Worm (Caenorhabditis elegans) whole organism, dauer: ENCODE results near the gene bus-18.

ENCODE experiments used
- unc-62 ChIP-seq: sonication (generic microtip); optimal IDR thresholded peaks from 2 replicates; lab custom pipeline; 2017; ENCODE audit warnings: missing biosample characterization, missing genetic modification reagents, missing genetic modification characterization

Gene bus-18

DNA sequence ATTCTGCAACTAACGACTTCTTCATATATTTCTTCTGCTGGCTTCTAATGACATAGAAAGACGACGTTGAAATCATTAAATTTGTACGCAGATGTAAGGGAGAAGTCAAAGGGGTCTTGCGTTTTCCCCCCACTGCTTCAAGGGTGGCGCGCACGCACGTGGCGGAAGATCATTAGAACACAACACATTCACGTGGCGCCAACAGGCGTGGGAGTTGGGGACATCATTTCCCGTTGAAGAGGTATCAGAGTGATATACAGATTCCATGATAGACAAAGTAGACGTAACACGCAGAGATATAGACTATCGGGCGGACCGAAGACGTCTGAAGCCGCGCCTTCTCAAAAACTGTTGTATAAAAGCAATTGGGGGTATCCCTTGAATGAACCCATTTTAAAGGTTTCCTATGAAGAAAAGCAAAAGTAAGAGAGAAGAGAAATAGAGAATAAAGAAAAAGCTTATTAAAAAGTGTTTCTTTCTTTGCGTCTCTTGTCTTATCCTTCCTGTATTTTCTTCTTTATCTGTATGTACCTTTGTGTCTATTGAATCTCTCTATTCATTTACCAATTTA is 25.8 kb downstream of the bus-18 start:
- TF ChIP-seq unc-62, result no peak

ce11 chrV:11800486-11800885 is 27.0 kb downstream of the bus-18 start:
- TF ChIP-seq unc-62, result no peak

DNA sequence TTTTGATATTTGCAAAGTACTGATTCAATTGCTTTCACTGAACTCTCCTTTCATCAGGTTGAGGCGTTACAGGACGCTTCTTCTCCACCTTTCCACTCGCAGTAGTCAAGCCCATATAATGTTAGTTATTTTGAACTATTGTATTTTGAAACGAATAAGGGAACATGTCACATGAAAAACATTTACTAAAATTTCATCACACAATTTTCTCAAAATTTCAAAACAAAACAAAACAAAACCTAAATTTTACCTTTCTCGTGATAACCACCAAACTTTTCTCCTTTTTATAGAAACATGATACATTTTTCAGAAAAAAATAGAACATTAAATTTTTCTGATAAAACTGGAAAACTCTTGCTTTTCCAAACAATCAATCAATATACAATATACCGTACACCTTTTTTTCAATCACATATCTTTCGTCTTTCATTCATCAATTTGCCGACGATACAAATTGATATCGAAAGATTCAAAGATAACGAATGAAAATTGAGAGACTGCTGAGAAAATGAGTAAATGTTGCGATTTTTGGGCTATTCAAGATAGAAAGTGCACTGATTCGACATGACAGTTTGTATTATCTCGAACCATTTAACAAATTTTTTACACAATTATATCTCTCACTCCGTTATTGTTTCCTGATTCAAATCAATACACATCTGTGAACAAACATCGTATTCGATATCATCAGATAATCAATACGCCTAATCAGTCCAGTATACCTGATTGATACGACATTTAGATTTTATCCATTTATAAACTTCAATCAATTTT is 27.7 kb downstream of the bus-18 start:
- TF ChIP-seq unc-62, result no peak

ce11 chrV:11802508-11802907 is 29.0 kb downstream of the bus-18 start:
- TF ChIP-seq unc-62, result no peak

DNA sequence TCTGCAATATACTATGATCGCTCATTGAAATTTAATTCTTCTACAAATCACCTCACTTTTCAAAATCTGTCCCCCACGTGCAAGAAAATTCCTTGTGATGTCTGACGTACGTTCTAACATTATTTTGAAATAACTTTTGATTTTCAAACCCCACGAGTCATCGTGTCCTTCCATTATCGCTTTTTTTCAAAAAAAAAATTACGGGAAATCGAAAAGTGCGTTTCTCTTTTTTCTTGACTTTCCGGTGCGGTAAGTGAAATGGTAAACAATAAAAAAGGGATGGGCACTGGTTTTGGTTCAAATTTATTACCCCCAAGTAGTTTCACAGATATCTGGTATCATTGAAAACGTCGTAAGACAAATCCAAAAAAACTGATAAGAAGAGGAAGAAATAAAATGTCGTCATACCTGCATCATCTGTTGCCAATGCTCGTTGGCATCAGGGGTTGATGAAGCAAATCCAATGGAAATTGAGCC is 30.0 kb downstream of the bus-18 start:
- TF ChIP-seq unc-62, result no peak

- TF ChIP-seq unc-62, result no peak
These were observed 36.4 kb downstream of the bus-18 start for ce11 chrV:11809935-11810334.

DNA sequence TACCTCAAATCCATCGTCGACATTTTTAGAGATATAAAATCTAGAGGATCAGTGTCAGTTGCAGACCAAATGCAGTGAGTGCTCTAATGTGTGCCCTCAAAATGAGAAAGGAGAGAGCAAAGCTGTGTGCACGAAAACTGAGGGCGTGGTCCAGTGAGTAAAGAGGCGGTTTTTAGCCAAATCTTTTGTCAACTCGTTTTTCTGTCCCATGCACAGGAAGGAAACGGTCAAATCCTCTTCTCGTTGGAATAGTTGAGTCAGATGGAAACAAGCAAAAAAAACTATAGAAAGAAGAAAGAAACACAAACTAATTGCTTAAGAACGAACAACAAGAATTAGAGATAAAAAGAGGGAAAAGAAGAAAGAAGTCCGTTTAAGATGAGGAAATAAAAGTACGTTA is 38.4 kb downstream of the bus-18 start, which contains the start of gene D2023.3:
Gene D2023.3 (minus strand): TSS at position 101 of the 400 bp plus-strand sequence.
- no peak for TF ChIP-seq unc-62

- no peak for TF ChIP-seq unc-62
These were observed 42.0 kb downstream of the bus-18 start for ce11 chrV:11815566-11815965.

DNA sequence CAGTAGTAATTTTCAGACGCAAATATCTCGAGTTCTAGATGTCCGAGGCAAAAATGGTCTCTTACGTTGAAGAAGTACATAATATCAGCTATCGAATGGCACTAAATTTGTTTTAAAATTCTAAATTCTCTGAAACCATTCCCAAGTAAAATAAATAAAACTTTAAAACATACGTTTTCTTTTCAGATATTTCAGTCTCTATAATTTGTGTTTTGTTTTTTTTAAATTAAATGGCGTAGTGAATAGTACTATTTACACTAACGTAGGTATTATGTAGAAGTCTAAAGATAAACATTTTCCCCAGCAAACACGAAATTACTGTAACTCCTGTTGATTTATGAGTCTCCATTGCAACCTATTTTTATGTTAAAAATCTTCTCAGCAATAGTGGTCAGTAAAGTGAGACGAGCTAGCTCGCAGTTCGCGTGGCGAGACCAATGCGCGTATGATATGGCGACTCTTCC is 43.8 kb downstream of the bus-18 start:
- no peak for TF ChIP-seq unc-62

DNA sequence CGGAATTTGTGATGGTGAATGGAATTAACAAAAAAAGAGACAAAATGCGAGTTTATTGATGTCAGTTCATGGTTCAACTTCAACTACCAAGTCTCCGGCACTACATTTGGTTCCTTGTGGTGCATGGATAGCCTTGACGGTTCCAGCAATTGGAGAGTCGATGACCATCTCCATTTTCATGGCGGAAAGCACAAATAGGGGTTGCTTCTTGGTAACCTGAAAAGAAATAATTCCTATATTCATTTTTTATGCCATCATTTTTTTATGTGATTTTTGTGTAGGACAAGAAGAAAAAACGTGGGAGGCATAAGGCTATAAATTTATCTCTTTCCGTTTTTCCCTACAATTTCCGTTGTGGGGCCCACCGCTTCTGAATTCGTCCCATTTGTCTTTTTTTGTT is 44.5 kb downstream of the bus-18 start:
- no peak for TF ChIP-seq unc-62

DNA sequence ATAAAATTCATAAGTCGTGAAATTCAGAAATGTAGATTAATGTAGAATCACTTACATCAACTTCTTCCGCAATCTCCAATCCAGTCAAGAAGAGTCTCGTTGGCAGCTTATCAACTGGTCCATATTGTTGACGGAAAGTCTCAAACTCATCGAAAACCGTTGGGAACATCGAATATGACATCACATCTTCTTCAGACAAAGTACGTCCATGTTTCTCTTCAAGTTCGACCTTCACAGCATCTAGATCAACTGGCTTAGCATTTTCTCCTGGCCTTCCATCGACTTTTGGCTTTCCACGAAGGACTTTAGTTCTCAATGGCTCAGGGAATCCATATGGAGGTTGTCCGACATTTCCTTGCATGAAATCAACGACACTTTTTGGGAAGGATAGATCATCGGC is 45.3 kb downstream of the bus-18 start:
- TF ChIP-seq unc-62, result no peak

DNA sequence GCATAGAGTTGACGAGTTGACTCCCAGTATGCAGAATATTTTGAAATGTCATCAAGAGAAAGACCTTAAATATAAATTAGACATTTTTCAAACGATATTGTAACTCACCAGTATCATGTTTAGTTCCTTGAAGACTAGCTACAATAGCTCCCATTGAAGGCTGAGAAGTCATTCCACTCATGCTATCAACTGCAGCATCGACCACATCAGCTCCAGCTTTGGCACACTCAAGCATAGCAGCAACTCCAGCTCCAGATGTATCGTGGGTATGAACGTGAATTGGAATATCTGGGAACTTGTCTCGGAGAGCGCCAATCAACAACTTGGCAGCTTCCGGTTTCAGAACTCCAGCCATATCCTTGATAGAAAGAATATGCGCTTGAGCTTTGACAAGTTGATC is 45.9 kb downstream of the bus-18 start:
- no peak for TF ChIP-seq unc-62

DNA sequence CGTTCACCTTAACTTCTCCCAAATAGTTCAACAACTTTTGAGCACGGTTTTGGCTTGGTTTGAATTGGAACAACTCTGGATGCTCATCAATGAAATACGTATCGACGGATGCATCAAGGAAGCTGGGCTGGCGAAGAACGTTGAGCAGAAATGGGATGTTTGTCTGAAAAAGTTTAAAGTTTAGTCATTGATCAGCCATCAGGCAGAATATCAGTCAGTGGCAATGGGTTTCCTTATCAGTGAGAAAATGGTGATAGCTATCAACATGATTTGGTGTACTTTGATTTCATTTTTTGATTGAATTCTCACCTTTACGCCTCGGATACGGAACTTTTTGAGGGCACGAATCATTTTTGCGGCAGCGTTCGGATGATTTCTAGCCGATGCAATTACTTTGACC is 47.0 kb downstream of the bus-18 start:
- no peak for TF ChIP-seq unc-62

ce11 chrV:11822461-11822939 is 49.0 kb downstream of the bus-18 start, which contains the start of gene pyc-1:
TSS of gene pyc-1 (minus strand) at chrV:11822529.
- no peak for TF ChIP-seq unc-62

- TF ChIP-seq unc-62, result no peak
These were observed 50.5 kb downstream of the bus-18 start for ce11 chrV:11823978-11824377.

DNA sequence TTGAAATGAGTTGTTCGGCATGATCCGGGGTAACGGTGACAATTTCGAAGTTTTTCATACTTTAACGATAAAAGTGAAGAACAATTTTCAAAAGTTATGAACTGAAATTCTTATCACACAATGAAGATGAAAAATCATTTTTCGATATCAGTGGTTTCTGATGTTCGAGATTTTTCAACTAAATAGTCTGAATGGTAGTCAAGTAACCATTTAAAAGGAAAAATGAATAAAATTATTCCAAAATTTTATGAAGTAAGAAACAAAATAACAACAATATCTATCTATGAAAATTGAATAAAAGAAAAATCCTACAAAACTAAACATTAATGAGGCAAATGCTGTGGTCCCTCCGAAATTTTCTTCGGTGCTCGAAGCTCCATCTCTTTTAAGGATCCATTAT is 52.1 kb downstream of the bus-18 start, which contains the start of gene D2023.4:
Gene D2023.4 (minus strand): TSS at position 101 of the 400 bp plus-strand sequence.
- no peak for TF ChIP-seq unc-62
